Fruit fly (Drosophila melanogaster) S2 (cell line): Measurements from ENCODE around the gene Eato.

Experiments
- CG8478 ChIP-seq: fragments of >200 bp; optimal IDR thresholded peaks from 2 replicates; lab custom pipeline; 2018
- CTCF ChIP-seq, 2 experiments: fragments of >200 bp; optimal IDR thresholded peaks; 2 replicates each; lab custom pipeline; 2018

DNA sequence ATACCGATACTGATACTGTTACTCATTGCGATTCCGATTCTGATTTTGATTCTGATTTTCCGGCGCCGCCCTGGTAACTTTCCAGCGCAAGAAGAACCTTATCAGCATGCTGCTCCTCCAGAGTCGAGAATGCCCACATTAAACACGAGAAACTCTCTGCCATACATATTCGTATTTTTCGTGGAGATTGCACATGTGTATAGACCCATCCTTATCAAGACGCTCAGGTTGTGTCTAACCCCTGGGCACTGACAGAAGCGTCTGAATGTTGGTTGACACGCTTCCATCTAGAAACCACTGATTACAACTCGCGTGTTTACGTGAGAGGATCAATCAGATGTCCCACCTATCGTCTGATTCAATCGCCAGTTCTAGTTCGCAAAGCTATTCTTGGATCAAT lies 21.3 kb downstream of the Eato start:
- no peak for TF ChIP-seq CTCF (optimal IDR thresholded peaks at IDR 0.05; lab: Kevin White, UChicago)
- no peak for TF ChIP-seq CG8478 (lab: Kevin White, UChicago)
